Fruit fly (Drosophila melanogaster) whole organism, wandering third instar larva: ENCODE data around the gene Gr93c.

Source experiments
- CG32264 ChIP-seq: fragments of 200-800 bp; sonication (Bioruptor generic); optimal IDR thresholded peaks from 2 replicates; lab custom pipeline; 2016; ENCODE audit warnings: missing biosample characterization, missing genetic modification characterization
- Hr78 ChIP-seq: fragments of >200 bp; optimal IDR thresholded peaks from 2 replicates; lab custom pipeline; 2017; ENCODE audit warnings: missing biosample characterization, missing genetic modification characterization
- Mio ChIP-seq: sonication (Bioruptor generic); optimal IDR thresholded peaks from 2 replicates; lab custom pipeline; 2016; ENCODE audit warnings: missing biosample characterization, missing genetic modification characterization
- Myc ChIP-seq: fragments of >200 bp; optimal IDR thresholded peaks from 2 replicates; lab custom pipeline; 2017
- N ChIP-seq: fragments of >200 bp; optimal IDR thresholded peaks from 2 replicates; lab custom pipeline; 2018; ENCODE audit warnings: missing biosample characterization, missing external identifiers, missing genetic modification characterization
- Rel ChIP-seq, 2 experiments: fragments of 200-800 bp; sonication (Bioruptor generic) in 1 of 2; optimal IDR thresholded peaks; 2 replicates in 1 of 2; 3 replicates in 1 of 2; lab custom pipeline; 2016 to 2019; ENCODE audit warnings: mild to moderate bottlenecking in 2 of 2, missing biosample characterization in 2 of 2, missing genetic modification characterization in 2 of 2, moderate library complexity in 1 of 2
- br ChIP-seq: fragments of 200-800 bp; sonication (Bioruptor generic); optimal IDR thresholded peaks from 2 replicates; lab custom pipeline; 2016; ENCODE audit warnings: missing biosample characterization, missing genetic modification characterization
- dl ChIP-seq, 2 experiments: fragments of 175-275, 200-275 bp in 1 of 2; fragments of 200-275 bp in 1 of 2; sonication (Bioruptor generic); optimal IDR thresholded peaks; lab custom pipeline; 2018; ENCODE audit warnings: mild to moderate bottlenecking in 2 of 2, missing biosample characterization in 2 of 2, missing genetic modification characterization in 2 of 2, moderate library complexity in 2 of 2; ENCODE audit not compliant: partially characterized antibody in 2 of 2, insufficient read depth in 1 of 2
- dmrt93B ChIP-seq: fragments of 200-800 bp; sonication (Bioruptor generic); optimal IDR thresholded peaks from 2 replicates; lab custom pipeline; 2018; ENCODE audit warnings: missing biosample characterization, mild to moderate bottlenecking, missing genetic modification characterization
- fru ChIP-seq: fragments of 200-800 bp; sonication (Bioruptor generic); optimal IDR thresholded peaks from 3 replicates; lab custom pipeline; 2016; ENCODE audit warnings: missing biosample characterization, mild to moderate bottlenecking, missing genetic modification characterization
- h ChIP-seq: fragments of 200-800 bp; sonication (Bioruptor generic); optimal IDR thresholded peaks from 3 replicates; lab custom pipeline; 2016; ENCODE audit warnings: missing biosample characterization, mild to moderate bottlenecking, missing genetic modification characterization
- pan ChIP-seq: fragments of >200 bp; optimal IDR thresholded peaks from 2 replicates; lab custom pipeline; 2017
- sage ChIP-seq: fragments of 200-800 bp; sonication (Bioruptor generic); optimal IDR thresholded peaks from 2 replicates; lab custom pipeline; 2016; ENCODE audit warnings: missing biosample characterization, mild to moderate bottlenecking, missing genetic modification characterization
- usp ChIP-seq: fragments of >200 bp; optimal IDR thresholded peaks from 2 replicates; lab custom pipeline; 2017; ENCODE audit warnings: missing biosample characterization, missing genetic modification characterization

- TF ChIP-seq usp (GFP tag; lab: Kevin White, UChicago), result no peak
- TF ChIP-seq fru, result no peak
- peak; percentile 7 for TF ChIP-seq dmrt93B
- TF ChIP-seq Rel (GFP tag; optimal IDR thresholded peaks at IDR 0.05; lab: Kevin White, UChicago), result no peak
- TF ChIP-seq Rel (tag; optimal IDR thresholded peaks at IDR 0.05; lab: Kevin White, UChicago), result no peak
- no peak for TF ChIP-seq Hr78 (GFP tag; lab: Kevin White, UChicago)
- no peak for TF ChIP-seq Mio (GFP tag; lab: Kevin White, UChicago)
- no peak for TF ChIP-seq sage (GFP tag; lab: Kevin White, UChicago)
- TF ChIP-seq pan (lab: Kevin White, UChicago), result no peak
- TF ChIP-seq br (GFP tag; lab: Kevin White, UChicago), result no peak
- no peak for TF ChIP-seq h (GFP tag; lab: Kevin White, UChicago)
- no peak for TF ChIP-seq CG32264 (GFP tag; lab: Kevin White, UChicago)
- no peak for TF ChIP-seq N (GFP tag; lab: Kevin White, UChicago)
- TF ChIP-seq Myc (lab: Kevin White, UChicago), result no peak
- TF ChIP-seq dl (GFP tag; optimal IDR thresholded peaks at IDR 0.05; lab: Kevin White, UChicago; ENCODE audit: insufficient read depth in 1 of 2, partially characterized antibody in 2 of 2), result no peak
These were observed 16.1 kb downstream of the Gr93c start for dm6 chr3R:21828785-21829486.
